Worm (Caenorhabditis elegans): ENCODE data around the gene taf-11.1.

DNA sequence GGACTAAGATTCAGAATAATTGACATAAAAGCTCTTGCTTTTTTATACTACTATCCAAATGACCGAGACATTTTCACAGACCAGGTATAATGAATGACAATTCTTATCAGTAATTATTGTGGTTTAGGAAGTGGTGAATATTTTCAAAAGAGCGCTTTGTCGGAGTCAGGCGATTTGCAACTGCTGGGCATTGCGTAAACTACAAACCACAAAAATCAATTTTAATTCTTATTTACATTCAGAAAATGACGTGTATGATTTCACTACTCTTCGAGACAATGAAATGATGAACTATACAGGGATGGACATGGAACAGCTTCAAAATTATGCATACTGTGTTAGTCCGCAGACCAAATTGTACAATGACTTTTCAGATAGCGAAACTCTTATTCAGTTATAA, 29.5 kb downstream of the taf-11.1 start:
- no peak for TF ChIP-seq nhr-23 (tag; optimal IDR thresholded peaks at IDR 0.05)
- no peak for TF ChIP-seq ceh-82 (tag; optimal IDR thresholded peaks at IDR 0.05)
- peak; percentile 89 for TF ChIP-seq pqm-1 (tag; optimal IDR thresholded peaks at IDR 0.05)
- TF ChIP-seq ztf-4 (tag; optimal IDR thresholded peaks at IDR 0.05), result no peak
- no peak for TF ChIP-seq nhr-12 (tag; optimal IDR thresholded peaks at IDR 0.05)
- TF ChIP-seq fkh-10 (GFP tag; optimal IDR thresholded peaks at IDR 0.05), result no peak
